Fruit fly (Drosophila melanogaster) whole organism, embryonic: ENCODE results near the gene CG45072.

Experiments
- Ada2b ChIP-seq: fragments of 200-800 bp; sonication (Bioruptor generic); IDR thresholded peaks from 2 replicates; pipeline ENCODE4 v1.3.6; 2022; ENCODE audit warnings: missing biosample characterization, missing genetic modification characterization
- Adf1 ChIP-seq: fragments of 200-800 bp; sonication (Bioruptor generic); IDR thresholded peaks from 2 replicates; pipeline ENCODE4 v1.3.6; 2022; ENCODE audit warnings: missing biosample characterization, missing genetic modification characterization
- Awh ChIP-seq: fragments of 200-800 bp; sonication (Bioruptor generic); IDR thresholded peaks from 2 replicates; pipeline ENCODE4, ENCODE4 v1.3.6; 2022; ENCODE audit warnings: missing biosample characterization, missing genetic modification characterization
- CG1024 ChIP-seq: fragments of 200-800 bp; sonication (Bioruptor generic); IDR thresholded peaks from 2 replicates; pipeline ENCODE4 v1.3.6; 2022; ENCODE audit warnings: missing biosample characterization, missing genetic modification characterization
- CG12236 ChIP-seq: fragments of 200-800 bp; sonication (Bioruptor generic); optimal IDR thresholded peaks from 2 replicates; lab custom pipeline; 2016; ENCODE audit warnings: missing biosample characterization, missing genetic modification characterization
- CG13287 ChIP-seq: fragments of 200-800 bp; sonication (Bioruptor generic); IDR thresholded peaks from 2 replicates; pipeline ENCODE4 v1.3.6; 2022; ENCODE audit warnings: missing biosample characterization, missing genetic modification characterization; ENCODE audit not compliant: partially characterized antibody
- CG13894 ChIP-seq: fragments of 200-800 bp; sonication (Bioruptor generic); optimal IDR thresholded peaks from 3 replicates; lab custom pipeline; 2018; ENCODE audit warnings: missing biosample characterization, mild to moderate bottlenecking, missing genetic modification characterization, moderate library complexity
- CG14441 ChIP-seq: fragments of 200-800 bp; sonication (Bioruptor generic); IDR thresholded peaks from 2 replicates; pipeline ENCODE4 v1.3.6; 2022; ENCODE audit warnings: missing biosample characterization, missing genetic modification characterization
- CG1647 ChIP-seq: fragments of 200-800 bp; sonication (Bioruptor generic); optimal IDR thresholded peaks from 3 replicates; lab custom pipeline; 2016; ENCODE audit warnings: missing biosample characterization, missing genetic modification characterization
- CG17186 ChIP-seq: fragments of 200-800 bp; sonication (Bioruptor generic); optimal IDR thresholded peaks from 3 replicates; lab custom pipeline; 2017; ENCODE audit warnings: missing biosample characterization, missing genetic modification reagents, missing genetic modification characterization
- CG17359 ChIP-seq: fragments of 200-800 bp; sonication (Bioruptor generic); optimal IDR thresholded peaks from 3 replicates; lab custom pipeline; 2018; ENCODE audit warnings: missing biosample characterization, mild to moderate bottlenecking, missing genetic modification characterization, moderate library complexity
- CG17385 ChIP-seq: fragments of 200-800 bp; sonication (Bioruptor generic); optimal IDR thresholded peaks from 3 replicates; lab custom pipeline; 2018; ENCODE audit warnings: missing biosample characterization, mild to moderate bottlenecking, missing genetic modification characterization
- CG2129 ChIP-seq: fragments of 200-800 bp; sonication (Bioruptor generic); IDR thresholded peaks from 2 replicates; pipeline ENCODE4 v1.3.6; 2022; ENCODE audit warnings: missing biosample characterization, missing genetic modification characterization; ENCODE audit not compliant: partially characterized antibody
- CG2678 ChIP-seq: fragments of 200-800 bp; sonication (Bioruptor generic); optimal IDR thresholded peaks from 3 replicates; lab custom pipeline; 2019; ENCODE audit warnings: missing biosample characterization, mild to moderate bottlenecking, missing genetic modification characterization, moderate library complexity
- CG3163 ChIP-seq: fragments of 200-800 bp; sonication (Bioruptor generic); optimal IDR thresholded peaks from 3 replicates; lab custom pipeline; 2016; ENCODE audit warnings: missing biosample characterization, missing genetic modification characterization
- CG34224 ChIP-seq: fragments of 200-800 bp; sonication (Bioruptor generic); IDR thresholded peaks from 3 replicates; pipeline ENCODE4 v1.3.6; 2022; ENCODE audit warnings: missing biosample characterization, missing genetic modification characterization; ENCODE audit not compliant: partially characterized antibody
- CG6254 ChIP-seq: fragments of 200-800 bp; sonication (Bioruptor generic); optimal IDR thresholded peaks from 3 replicates; lab custom pipeline; 2017; ENCODE audit warnings: mild to moderate bottlenecking, missing biosample characterization, missing genetic modification reagents, missing genetic modification characterization
- CG7987 ChIP-seq: fragments of 200-800 bp; sonication (Bioruptor generic); optimal IDR thresholded peaks from 2 replicates; lab custom pipeline; 2018; ENCODE audit warnings: missing biosample characterization, mild to moderate bottlenecking, missing genetic modification characterization, moderate library complexity
- CG8359 ChIP-seq: fragments of 200-800 bp; sonication (Bioruptor generic); optimal IDR thresholded peaks from 2 replicates; lab custom pipeline; 2017; ENCODE audit warnings: missing biosample characterization, mild to moderate bottlenecking, missing genetic modification characterization, borderline replicate concordance
- CG9932 ChIP-seq: fragments of 200-800 bp; sonication (Bioruptor generic); IDR thresholded peaks from 2 replicates; pipeline ENCODE4 v1.3.6; 2022; ENCODE audit warnings: missing biosample characterization, missing genetic modification characterization
- D19B ChIP-seq: fragments of 200-800 bp; sonication (Bioruptor generic); optimal IDR thresholded peaks from 2 replicates; lab custom pipeline; 2017; ENCODE audit warnings: missing biosample characterization, mild to moderate bottlenecking, missing genetic modification characterization
- Dbx ChIP-seq: fragments of 200-800 bp; sonication (Bioruptor generic); IDR thresholded peaks from 3 replicates; pipeline ENCODE4 v1.3.6; 2022; ENCODE audit warnings: missing biosample characterization, missing genetic modification characterization
- Deaf1 ChIP-seq: fragments of 200-800 bp; optimal IDR thresholded peaks from 3 replicates; lab custom pipeline; 2019; ENCODE audit warnings: missing biosample characterization, mild to moderate bottlenecking, missing genetic modification characterization, moderate library complexity
- Dll ChIP-seq: fragments of 200-800 bp; sonication (Bioruptor generic); IDR thresholded peaks from 4 replicates; pipeline ENCODE4 v1.3.6; 2022; ENCODE audit warnings: missing biosample characterization, missing genetic modification characterization; ENCODE audit not compliant: partially characterized antibody
- Gsc ChIP-seq: fragments of 200-800 bp; sonication (Bioruptor generic); IDR thresholded peaks from 2 replicates; pipeline ENCODE4 v1.3.6; 2022; ENCODE audit warnings: missing biosample characterization, missing genetic modification characterization
- Hr78 ChIP-seq, 2 experiments: fragments of 200-800 bp in 1 of 2; fragments of >200 bp in 1 of 2; sonication (Bioruptor generic) in 1 of 2; optimal IDR thresholded peaks; 2 replicates each; lab custom pipeline; 2017 to 2019; ENCODE audit warnings: missing biosample characterization in 2 of 2, missing genetic modification characterization in 2 of 2, mild to moderate bottlenecking in 1 of 2, moderate library complexity in 1 of 2
- Opbp ChIP-seq: fragments of 200-800 bp; sonication (Bioruptor generic); IDR thresholded peaks from 3 replicates; pipeline ENCODE4 v1.3.6; 2022; ENCODE audit warnings: missing biosample characterization, missing genetic modification characterization; ENCODE audit not compliant: partially characterized antibody
- Optix ChIP-seq: fragments of 200-800 bp; sonication (Bioruptor generic); IDR thresholded peaks from 3 replicates; pipeline ENCODE4 v1.3.6; 2022; ENCODE audit warnings: missing biosample characterization, missing genetic modification characterization
- Ptx1 ChIP-seq: fragments of 200-800 bp; sonication (Bioruptor generic); IDR thresholded peaks from 2 replicates; pipeline ENCODE4 v1.3.6; 2022; ENCODE audit warnings: missing biosample characterization, missing genetic modification characterization
- Scr ChIP-seq: fragments of 200-800 bp; sonication (Bioruptor generic); IDR thresholded peaks from 2 replicates; pipeline ENCODE4 v1.3.6; 2022; ENCODE audit warnings: missing biosample characterization, missing genetic modification characterization; ENCODE audit not compliant: partially characterized antibody
- abd-A ChIP-seq: fragments of 200-800 bp; sonication (Bioruptor generic); optimal IDR thresholded peaks from 3 replicates; lab custom pipeline; 2019; ENCODE audit warnings: missing biosample characterization, mild to moderate bottlenecking, missing genetic modification characterization, moderate library complexity
- ase ChIP-seq: fragments of 200-800 bp; sonication (Bioruptor generic); IDR thresholded peaks from 3 replicates; pipeline ENCODE4 v1.3.6; 2022; ENCODE audit warnings: missing biosample characterization, missing genetic modification characterization
- bbx ChIP-seq: fragments of 200-800 bp; sonication (Bioruptor generic); IDR thresholded peaks from 2 replicates; pipeline ENCODE4 v1.3.6; 2022; ENCODE audit warnings: missing biosample characterization, missing genetic modification characterization; ENCODE audit not compliant: partially characterized antibody
- cg ChIP-seq: fragments of 200-800 bp; sonication (Bioruptor generic); optimal IDR thresholded peaks from 3 replicates; lab custom pipeline; 2019; ENCODE audit warnings: missing biosample characterization, mild to moderate bottlenecking, missing genetic modification characterization, moderate library complexity
- disco-r ChIP-seq: fragments of 200-800 bp; sonication (Bioruptor generic); optimal IDR thresholded peaks from 2 replicates; lab custom pipeline; 2016; ENCODE audit warnings: missing biosample characterization, missing genetic modification characterization
- dysf ChIP-seq: fragments of 200-800 bp; sonication (Bioruptor generic); IDR thresholded peaks from 3 replicates; pipeline ENCODE4 v1.3.6; 2022; ENCODE audit warnings: missing biosample characterization, missing genetic modification characterization
- fu2 ChIP-seq: fragments of 200-800 bp; sonication (Bioruptor generic); optimal IDR thresholded peaks from 2 replicates; lab custom pipeline; 2016; ENCODE audit warnings: missing biosample characterization, missing genetic modification characterization
- gt ChIP-seq: fragments of 200-800 bp; sonication (Bioruptor generic); IDR thresholded peaks from 2 replicates; pipeline ENCODE4 v1.3.6; 2022; ENCODE audit warnings: missing biosample characterization, missing genetic modification characterization
- hkb ChIP-seq, 2 experiments: fragments of 200-800 bp in 1 of 2; fragments of >200 bp in 1 of 2; sonication (Bioruptor generic) in 1 of 2; IDR thresholded peaks in 1 of 2; optimal IDR thresholded peaks in 1 of 2; 2 replicates each; pipeline versions ENCODE4 v1.3.6 to Lab custom; 2017 to 2022; ENCODE audit warnings: missing biosample characterization in 1 of 2, missing genetic modification characterization in 1 of 2
- insv ChIP-seq, 2 experiments: fragments of 200-800 bp; sonication (Bioruptor generic); optimal IDR thresholded peaks; 3 replicates each; lab custom pipeline; 2016 to 2018; ENCODE audit warnings: missing biosample characterization in 2 of 2, missing genetic modification characterization in 2 of 2
- nerfin-2 ChIP-seq: fragments of 200-800 bp; sonication (Bioruptor generic); IDR thresholded peaks from 2 replicates; pipeline ENCODE4 v1.3.6; 2022; ENCODE audit warnings: missing biosample characterization, missing genetic modification characterization; ENCODE audit not compliant: partially characterized antibody
- nom ChIP-seq: fragments of 200-800 bp; sonication (Bioruptor generic); optimal IDR thresholded peaks from 2 replicates; lab custom pipeline; 2017; ENCODE audit warnings: missing biosample characterization, missing genetic modification characterization, mild to moderate bottlenecking, moderate library complexity, missing genetic modification reagents
- odd ChIP-seq: fragments of 200-800 bp; sonication (Bioruptor generic); optimal IDR thresholded peaks from 2 replicates; lab custom pipeline; 2017; ENCODE audit warnings: missing biosample characterization, mild to moderate bottlenecking, missing genetic modification characterization
- pan ChIP-seq, 4 experiments: fragments of >200 bp in 3 of 4; fragments of 200-800 bp in 1 of 4; sonication (Bioruptor generic) in 1 of 4; optimal IDR thresholded peaks in 3 of 4; IDR thresholded peaks in 1 of 4; 2 replicates each; pipeline versions ENCODE4 v1.3.6 to Lab custom; 2017 to 2022; ENCODE audit warnings: missing biosample characterization in 2 of 4, missing genetic modification characterization in 2 of 4, mixed read lengths in 1 of 4
- peb ChIP-seq: fragments of 200-800 bp; sonication (Bioruptor generic); IDR thresholded peaks from 2 replicates; pipeline ENCODE4 v1.3.6; 2022; ENCODE audit warnings: missing biosample characterization, missing genetic modification characterization
- pita ChIP-seq: fragments of 200-800 bp; sonication (Bioruptor generic); optimal IDR thresholded peaks from 2 replicates; lab custom pipeline; 2017; ENCODE audit warnings: missing biosample characterization, mild to moderate bottlenecking, missing genetic modification characterization
- sd ChIP-seq: fragments of 200-800 bp; sonication (Bioruptor generic); optimal IDR thresholded peaks from 3 replicates; lab custom pipeline; 2018; ENCODE audit warnings: missing biosample characterization, mild to moderate bottlenecking, missing genetic modification characterization, moderate library complexity
- tx ChIP-seq: fragments of 200-800 bp; sonication (Bioruptor generic); optimal IDR thresholded peaks from 2 replicates; lab custom pipeline; 2016; ENCODE audit warnings: missing biosample characterization, missing genetic modification characterization
- z ChIP-seq: fragments of 200-800 bp; sonication (Bioruptor generic); IDR thresholded peaks from 3 replicates; pipeline ENCODE4 v1.3.6; 2022; ENCODE audit warnings: missing biosample characterization, missing genetic modification characterization

CG45072 gene

DNA sequence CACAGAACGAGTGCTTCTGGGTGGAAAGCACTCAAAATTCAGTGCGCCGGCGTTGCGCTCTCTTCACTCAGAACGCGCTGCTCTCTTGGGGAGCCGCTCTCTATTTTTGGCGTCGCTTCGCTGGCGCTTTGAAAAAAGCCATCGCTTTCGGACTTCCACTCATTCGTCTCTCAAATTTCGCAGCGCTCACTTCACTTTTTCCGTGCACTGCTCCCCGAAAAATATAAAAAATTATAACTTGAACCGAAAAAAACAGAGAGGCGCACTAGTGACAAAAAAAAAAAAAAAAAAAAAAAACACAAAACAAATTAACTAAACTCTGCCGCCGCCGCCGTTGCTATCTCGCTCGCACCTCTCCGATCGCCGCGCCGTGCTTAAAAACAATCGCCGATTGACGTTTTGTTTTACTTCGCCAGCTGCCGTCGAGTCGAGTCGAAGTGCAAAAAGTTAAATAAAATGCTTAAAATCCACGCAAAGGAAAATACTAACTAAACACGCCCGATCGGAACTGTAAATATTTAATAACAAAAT is 23.7 kb downstream of the CG45072 start (continued):
- TF ChIP-seq CG9932 (GFP tag; lab: Robert Waterston, UW) (no peak), Scr (GFP tag; lab: Robert Waterston, UW) (peak; percentile 34; the same call in 1 of the 2 replicates), CG14441 (GFP tag; lab: Robert Waterston, UW) (0 out of 2 replicates have a peak, but pooled peaks have one; percentile 17), Opbp (GFP tag; lab: Robert Waterston, UW) (peak; percentile 42; the same call in 1 of the 3 replicates), Deaf1 (tag; lab: Kevin White, UChicago) (peak; percentile 46), CG2129 (no peak), Gsc (GFP tag; lab: Robert Waterston, UW) (no peak), dysf (GFP tag; lab: Robert Waterston, UW) (no peak), CG12236 (GFP tag; lab: Kevin White, UChicago) (no peak), CG34224 (GFP tag; lab: Robert Waterston, UW) (peak; percentile 80), odd (GFP tag; lab: Kevin White, UChicago) (no peak), CG7987 (GFP tag; lab: Kevin White, UChicago) (no peak), CG13287 (GFP tag; lab: Robert Waterston, UW) (peak; percentile 76), tx (GFP tag; lab: Kevin White, UChicago) (no peak), Ptx1 (GFP tag; lab: Robert Waterston, UW) (no peak), Hr78 (GFP tag; optimal IDR thresholded peaks at IDR 0.05; lab: Kevin White, UChicago) (no peak), pan (optimal IDR thresholded peaks at IDR 0.05; lab: Kevin White, UChicago) (no peak), pan (GFP tag; optimal IDR thresholded peaks at IDR 0.05 in 1 of 2, IDR thresholded peaks at IDR 0.05 in 1 of 2) (no peak), hkb (optimal IDR thresholded peaks at IDR 0.05; lab: Kevin White, UChicago) (no peak), hkb (GFP tag; IDR thresholded peaks at IDR 0.05; lab: Robert Waterston, UW) (peak; percentile 8; the same call in 1 of the 2 replicates), gt (GFP tag; lab: Robert Waterston, UW) (no peak), CG8359 (no peak), Awh (GFP tag; lab: Robert Waterston, UW) (no peak), Dll (GFP tag; lab: Robert Waterston, UW) (peak; percentile 46; the same call in 2 of the 4 replicates), nom (GFP tag; lab: Kevin White, UChicago) (peak; percentile 58), CG17385 (GFP tag; lab: Kevin White, UChicago) (peak; percentile 7), CG1024 (GFP tag; lab: Robert Waterston, UW) (no peak), fu2 (no peak), insv (GFP tag; optimal IDR thresholded peaks at IDR 0.05; lab: Kevin White, UChicago) (no peak), disco-r (GFP tag; lab: Kevin White, UChicago) (no peak), Ada2b (GFP tag; lab: Robert Waterston, UW) (no peak), CG1647 (no peak), ase (no peak), CG17186 (GFP tag; lab: Kevin White, UChicago) (no peak), CG3163 (GFP tag; lab: Kevin White, UChicago) (peak; percentile 5), Adf1 (GFP tag; lab: Robert Waterston, UW) (peak; percentile 80), Optix (GFP tag; lab: Robert Waterston, UW) (no peak), Dbx (GFP tag; lab: Robert Waterston, UW) (0 out of 3 replicates have a peak, but pooled peaks have one; percentile 6)
- TF ChIP-seq, all 482 proteins: peak for 46

DNA sequence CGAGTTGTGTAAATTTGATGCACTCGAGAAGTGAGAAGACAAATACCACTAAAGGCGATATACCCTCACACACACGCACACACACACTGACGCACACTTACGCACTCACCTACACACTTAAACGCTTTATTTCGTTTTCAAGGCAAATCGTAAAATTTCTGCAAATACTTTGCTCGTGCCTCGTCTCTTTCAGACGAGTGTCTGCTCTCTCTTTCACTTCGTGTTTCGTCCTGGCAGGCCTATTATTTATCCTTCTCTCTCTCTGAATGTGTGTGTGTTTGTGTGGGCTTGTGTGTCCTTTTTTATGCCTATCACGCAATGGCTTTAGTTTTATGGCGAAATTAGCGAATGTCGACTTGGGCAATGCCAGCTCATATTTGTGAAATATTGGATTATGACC is 24.8 kb downstream of the CG45072 start:
- peak; percentile 46 for TF ChIP-seq cg (GFP tag; lab: Kevin White, UChicago)
- peak; percentile 76 for TF ChIP-seq Deaf1 (tag; lab: Kevin White, UChicago)
- TF ChIP-seq sd (tag; lab: Kevin White, UChicago), result no peak
- TF ChIP-seq peb (GFP tag; lab: Robert Waterston, UW), result no peak
- no peak for TF ChIP-seq CG6254 (GFP tag; lab: Kevin White, UChicago)
- no peak for TF ChIP-seq nerfin-2 (GFP tag; lab: Robert Waterston, UW)
- no peak for TF ChIP-seq bbx (GFP tag; lab: Robert Waterston, UW)
- TF ChIP-seq CG13894 (tag; lab: Kevin White, UChicago), result peak; percentile 42
- peak; percentile 59; the same call in 1 of the 3 replicates for TF ChIP-seq z
- TF ChIP-seq pita (GFP tag; lab: Kevin White, UChicago), result no peak
- TF ChIP-seq CG2678, result no peak
- TF ChIP-seq abd-A (tag; lab: Kevin White, UChicago), result peak; percentile 79
- TF ChIP-seq CG17359 (tag; lab: Kevin White, UChicago), result no peak
- no peak for TF ChIP-seq D19B (GFP tag; lab: Kevin White, UChicago)
